Worm (Caenorhabditis elegans): ENCODE results near the gene C05D12.4.

- no peak for TF ChIP-seq ceh-63 (GFP tag; optimal IDR thresholded peaks at IDR 0.05)
- TF ChIP-seq fkh-10 (GFP tag; optimal IDR thresholded peaks at IDR 0.05), result no peak
- TF ChIP-seq blmp-1 (tag; optimal IDR thresholded peaks at IDR 0.05), result no peak
- TF ChIP-seq sptf-1 (tag; optimal IDR thresholded peaks at IDR 0.05), result no peak
- no peak for TF ChIP-seq pax-3 (tag; optimal IDR thresholded peaks at IDR 0.05)
- no peak for TF ChIP-seq lin-13 (GFP tag; optimal IDR thresholded peaks at IDR 0.05)
- peak; percentile 28 for TF ChIP-seq ceh-8 (GFP tag; optimal IDR thresholded peaks at IDR 0.05)
- no peak for TF ChIP-seq ama-1 (optimal IDR thresholded peaks at IDR 0.05)
- no peak for TF ChIP-seq egl-27 (tag; optimal IDR thresholded peaks at IDR 0.05)
Observed at ce11 chrII:11443128-11443527, 11.4 kb downstream of the C05D12.4 start.

Data from whole organism, L1 larva.